Worm (Caenorhabditis elegans) whole organism, mixed stage, embryonic: Measurements from ENCODE around the gene C18D11.3.

ENCODE experiments used
- M03D4.4 ChIP-seq: sonication (generic microtip); optimal IDR thresholded peaks from 2 replicates; lab custom pipeline; 2017; ENCODE audit warnings: mild to moderate bottlenecking, missing genetic modification characterization, missing compliant biosample characterization
- bed-3 ChIP-seq: fragments of 200-800 bp; sonication (Bioruptor generic); optimal IDR thresholded peaks from 3 replicates; lab custom pipeline; 2018; ENCODE audit warnings: mild to moderate bottlenecking, missing genetic modification characterization, moderate library complexity, missing compliant biosample characterization
- blmp-1 ChIP-seq: fragments of 150-350 bp; optimal IDR thresholded peaks from 2 replicates; lab custom pipeline; 2014; ENCODE audit warnings: missing biosample characterization, missing genetic modification characterization
- ceh-39 ChIP-seq: fragments of 150-350 bp; optimal IDR thresholded peaks from 2 replicates; lab custom pipeline; 2014; ENCODE audit warnings: missing biosample characterization, missing genetic modification characterization
- ceh-43 ChIP-seq: fragments of 200-800 bp; sonication (Bioruptor generic); optimal IDR thresholded peaks from 2 replicates; lab custom pipeline; 2018; ENCODE audit warnings: mild to moderate bottlenecking, missing genetic modification characterization, moderate library complexity, missing compliant biosample characterization
- ceh-83 ChIP-seq: fragments of 200-800 bp; sonication (Bioruptor generic); optimal IDR thresholded peaks from 2 replicates; lab custom pipeline; 2018; ENCODE audit warnings: mild to moderate bottlenecking, missing genetic modification characterization, missing compliant biosample characterization
- ces-1 ChIP-seq: fragments of 150-350 bp; optimal IDR thresholded peaks from 2 replicates; lab custom pipeline; 2014; ENCODE audit warnings: missing biosample characterization, missing genetic modification reagents, missing genetic modification characterization
- cnd-1 ChIP-seq: fragments of 200-800 bp; sonication (Bioruptor generic); optimal IDR thresholded peaks from 2 replicates; lab custom pipeline; 2018; ENCODE audit warnings: mild to moderate bottlenecking, missing genetic modification characterization, missing compliant biosample characterization
- drap-1 ChIP-seq: fragments of 200-800 bp; sonication (Bioruptor generic); optimal IDR thresholded peaks from 3 replicates; lab custom pipeline; 2018; ENCODE audit warnings: mild to moderate bottlenecking, missing genetic modification characterization, missing compliant biosample characterization
- elt-1 ChIP-seq: sonication (generic microtip); optimal IDR thresholded peaks from 2 replicates; lab custom pipeline; 2017; ENCODE audit warnings: missing genetic modification characterization, mild to moderate bottlenecking, missing compliant biosample characterization, antibody characterized with exemption, moderate library complexity, borderline replicate concordance; ENCODE audit not compliant: insufficient read depth
- elt-3 ChIP-seq: fragments of 150-350 bp; optimal IDR thresholded peaks from 2 replicates; lab custom pipeline; 2014; ENCODE audit warnings: missing biosample characterization, missing genetic modification characterization
- flh-1 ChIP-seq: fragments of 200-800 bp; sonication (Bioruptor generic); optimal IDR thresholded peaks from 2 replicates; lab custom pipeline; 2018; ENCODE audit warnings: mild to moderate bottlenecking, missing genetic modification characterization, moderate library complexity, missing compliant biosample characterization
- ham-2 ChIP-seq: fragments of 200-800 bp; sonication (Bioruptor generic); optimal IDR thresholded peaks from 2 replicates; lab custom pipeline; 2018; ENCODE audit warnings: mild to moderate bottlenecking, missing genetic modification characterization, missing compliant biosample characterization
- hlh-1 ChIP-seq: fragments of 150-350 bp; optimal IDR thresholded peaks from 2 replicates; lab custom pipeline; 2014; ENCODE audit warnings: missing biosample characterization, missing genetic modification reagents, missing genetic modification characterization
- lin-13 ChIP-seq: fragments of 150-350 bp; optimal IDR thresholded peaks from 2 replicates; lab custom pipeline; 2014; ENCODE audit warnings: missing biosample characterization, missing genetic modification characterization
- lin-32 ChIP-seq: fragments of 200-800 bp; sonication (Bioruptor generic); optimal IDR thresholded peaks from 2 replicates; lab custom pipeline; 2018; ENCODE audit warnings: mild to moderate bottlenecking, missing genetic modification characterization, missing compliant biosample characterization
- lsy-2 ChIP-seq: fragments of 150-350 bp; optimal IDR thresholded peaks from 2 replicates; lab custom pipeline; 2014; ENCODE audit warnings: missing biosample characterization, missing genetic modification characterization
- mab-5 ChIP-seq: fragments of 150-350 bp; optimal IDR thresholded peaks from 2 replicates; lab custom pipeline; 2014; ENCODE audit warnings: missing biosample characterization, missing genetic modification characterization
- mep-1 ChIP-seq: fragments of 150-350 bp; optimal IDR thresholded peaks from 2 replicates; lab custom pipeline; 2017; ENCODE audit warnings: missing biosample characterization, missing genetic modification reagents, missing genetic modification characterization, inconsistent platforms
- mls-2 ChIP-seq: sonication (generic microtip); optimal IDR thresholded peaks from 2 replicates; lab custom pipeline; 2016; ENCODE audit warnings: mild to moderate bottlenecking, missing genetic modification characterization, moderate library complexity, missing compliant biosample characterization
- nhr-12 ChIP-seq: fragments of 150-350 bp; optimal IDR thresholded peaks from 2 replicates; lab custom pipeline; 2014; ENCODE audit warnings: missing biosample characterization, missing genetic modification characterization
- nhr-2 ChIP-seq: fragments of 150-350 bp; optimal IDR thresholded peaks from 2 replicates; lab custom pipeline; 2014; ENCODE audit warnings: missing biosample characterization, missing genetic modification characterization
- nhr-237 ChIP-seq: fragments of 150-350 bp; optimal IDR thresholded peaks from 2 replicates; lab custom pipeline; 2014; ENCODE audit warnings: missing biosample characterization, missing genetic modification characterization
- nhr-28 ChIP-seq: fragments of 150-350 bp; optimal IDR thresholded peaks from 2 replicates; lab custom pipeline; 2014; ENCODE audit warnings: missing biosample characterization, missing genetic modification characterization
- nhr-76 ChIP-seq: sonication (generic microtip); optimal IDR thresholded peaks from 2 replicates; lab custom pipeline; 2017; ENCODE audit warnings: missing biosample characterization, missing genetic modification characterization
- pha-4 ChIP-seq: fragments of 150-350 bp; optimal IDR thresholded peaks from 2 replicates; lab custom pipeline; 2018; ENCODE audit warnings: missing biosample characterization, missing genetic modification reagents, missing genetic modification characterization
- sem-2 ChIP-seq: fragments of 200-800 bp; sonication (Bioruptor generic); optimal IDR thresholded peaks from 2 replicates; lab custom pipeline; 2018; ENCODE audit warnings: mild to moderate bottlenecking, missing genetic modification characterization, missing compliant biosample characterization
- snpc-4 ChIP-seq: fragments of 150-350 bp; optimal IDR thresholded peaks from 2 replicates; lab custom pipeline; 2014; ENCODE audit warnings: missing biosample characterization, missing genetic modification characterization
- sptf-1 ChIP-seq: sonication (generic microtip); optimal IDR thresholded peaks from 2 replicates; lab custom pipeline; 2017; ENCODE audit warnings: mild to moderate bottlenecking, missing genetic modification characterization, moderate library complexity, missing compliant biosample characterization
- tbx-8 ChIP-seq: fragments of 200-800 bp; sonication (Bioruptor generic); optimal IDR thresholded peaks from 2 replicates; lab custom pipeline; 2018; ENCODE audit warnings: mild to moderate bottlenecking, missing genetic modification characterization, moderate library complexity, missing compliant biosample characterization
- unc-120 ChIP-seq: sonication (generic microtip); optimal IDR thresholded peaks from 2 replicates; lab custom pipeline; 2017; ENCODE audit warnings: missing genetic modification characterization, missing compliant biosample characterization; ENCODE audit not compliant: poor library complexity, severe bottlenecking
- unc-39 ChIP-seq: fragments of 150-350 bp; optimal IDR thresholded peaks from 2 replicates; lab custom pipeline; 2014; ENCODE audit warnings: missing biosample characterization, missing genetic modification characterization
- unc-62 ChIP-seq: fragments of 150-350 bp; optimal IDR thresholded peaks from 2 replicates; lab custom pipeline; 2014; ENCODE audit warnings: missing biosample characterization, missing genetic modification reagents, missing genetic modification characterization
- zip-8 ChIP-seq: fragments of 150-350 bp; optimal IDR thresholded peaks from 2 replicates; lab custom pipeline; 2014; ENCODE audit warnings: missing biosample characterization, missing genetic modification characterization
- ztf-11 ChIP-seq: fragments of 150-350 bp; optimal IDR thresholded peaks from 2 replicates; lab custom pipeline; 2014; ENCODE audit warnings: missing biosample characterization, missing genetic modification characterization

Gene C18D11.3

ce11 chrIII:11861123-11861522, 37.9 kb downstream of the C18D11.3 start:
- TF ChIP-seq ham-2 (GFP tag; lab: Kevin White, UChicago), result no peak
- TF ChIP-seq nhr-2, result no peak
- no peak for TF ChIP-seq nhr-28 (tag; lab: Kevin White, UChicago)
- no peak for TF ChIP-seq lin-32 (GFP tag; lab: Kevin White, UChicago)
- TF ChIP-seq zip-8 (tag; lab: Kevin White, UChicago), result no peak
- TF ChIP-seq ztf-11, result no peak
- no peak for TF ChIP-seq hlh-1
- no peak for TF ChIP-seq sptf-1 (tag; lab: Kevin White, UChicago)
- TF ChIP-seq elt-1 (tag; lab: Kevin White, UChicago), result no peak
- TF ChIP-seq flh-1 (GFP tag; lab: Kevin White, UChicago), result no peak
- no peak for TF ChIP-seq bed-3 (GFP tag; lab: Kevin White, UChicago)
- TF ChIP-seq mep-1 (tag; lab: Kevin White, UChicago), result no peak
- TF ChIP-seq pha-4, result no peak
- no peak for TF ChIP-seq unc-39

ce11 chrIII:11862149-11862548, 38.9 kb downstream of the C18D11.3 start, which contains the start of gene Y56A3A.2:
Gene Y56A3A.2, minus strand, starts transcription at chrIII:11862249.
- TF ChIP-seq ham-2 (GFP tag; lab: Kevin White, UChicago) (no peak), pha-4 (no peak), elt-1 (tag; lab: Kevin White, UChicago) (no peak), nhr-28 (tag; lab: Kevin White, UChicago) (no peak), ztf-11 (no peak), ceh-83 (GFP tag; lab: Kevin White, UChicago) (no peak), ces-1 (no peak), hlh-1 (no peak), sptf-1 (tag; lab: Kevin White, UChicago) (no peak), lin-13 (tag; lab: Kevin White, UChicago) (no peak), cnd-1 (tag; lab: Kevin White, UChicago) (no peak)
- TF ChIP-seq, all 35 proteins: peak for 0

ce11 chrIII:11866127-11866526, 42.9 kb downstream of the C18D11.3 start:
- TF ChIP-seq zip-8 (tag; lab: Kevin White, UChicago), result no peak
- no peak for TF ChIP-seq mab-5
- TF ChIP-seq mls-2, result no peak
- TF ChIP-seq nhr-28 (tag; lab: Kevin White, UChicago), result no peak
- no peak for TF ChIP-seq ceh-43 (GFP tag; lab: Kevin White, UChicago)
- TF ChIP-seq nhr-2, result no peak
- TF ChIP-seq ces-1, result no peak
- TF ChIP-seq blmp-1 (tag; lab: Kevin White, UChicago), result no peak
- TF ChIP-seq unc-120, result no peak
- no peak for TF ChIP-seq cnd-1 (tag; lab: Kevin White, UChicago)
- no peak for TF ChIP-seq M03D4.4 (tag; lab: Kevin White, UChicago)
- no peak for TF ChIP-seq flh-1 (GFP tag; lab: Kevin White, UChicago)
- TF ChIP-seq, all 35 proteins: peak for 0

ce11 chrIII:11869231-11869912, 46.1 kb downstream of the C18D11.3 start, which contains the start of gene taf-12:
Gene taf-12, minus strand, starts transcription at chrIII:11869281.
- no peak for TF ChIP-seq blmp-1 (tag; lab: Kevin White, UChicago)
- TF ChIP-seq lin-13 (tag; lab: Kevin White, UChicago), result no peak
- TF ChIP-seq mab-5, result no peak

- TF ChIP-seq unc-39, result no peak
- TF ChIP-seq ceh-83 (GFP tag; lab: Kevin White, UChicago), result no peak
- peak; percentile 32 for TF ChIP-seq drap-1 (GFP tag; lab: Kevin White, UChicago)
- TF ChIP-seq ham-2 (GFP tag; lab: Kevin White, UChicago), result no peak
- no peak for TF ChIP-seq lin-32 (GFP tag; lab: Kevin White, UChicago)
- TF ChIP-seq lin-13 (tag; lab: Kevin White, UChicago), result peak; percentile 65
- no peak for TF ChIP-seq elt-3 (tag; lab: Kevin White, UChicago)
- no peak for TF ChIP-seq snpc-4
- TF ChIP-seq pha-4, result peak; percentile 82
- peak; percentile 3 for TF ChIP-seq nhr-2
- peak; percentile 68 for TF ChIP-seq sptf-1 (tag; lab: Kevin White, UChicago)
- TF ChIP-seq tbx-8 (GFP tag; lab: Kevin White, UChicago), result no peak
- TF ChIP-seq lsy-2, result peak; percentile 72
- no peak for TF ChIP-seq ceh-43 (GFP tag; lab: Kevin White, UChicago)
- TF ChIP-seq unc-120, result peak; percentile 88
- no peak for TF ChIP-seq nhr-76
- TF ChIP-seq cnd-1 (tag; lab: Kevin White, UChicago), result peak; percentile 42
- peak; percentile 93 for TF ChIP-seq ces-1
- TF ChIP-seq sem-2 (GFP tag; lab: Kevin White, UChicago), result no peak
- no peak for TF ChIP-seq elt-1 (tag; lab: Kevin White, UChicago)
- no peak for TF ChIP-seq ztf-11
- TF ChIP-seq mls-2, result peak; percentile 33
- TF ChIP-seq nhr-28 (tag; lab: Kevin White, UChicago), result no peak
- TF ChIP-seq nhr-12 (tag; lab: Kevin White, UChicago), result no peak
- TF ChIP-seq blmp-1 (tag; lab: Kevin White, UChicago), result no peak
- no peak for TF ChIP-seq M03D4.4 (tag; lab: Kevin White, UChicago)
- TF ChIP-seq zip-8 (tag; lab: Kevin White, UChicago), result no peak
- TF ChIP-seq bed-3 (GFP tag; lab: Kevin White, UChicago), result no peak
- no peak for TF ChIP-seq flh-1 (GFP tag; lab: Kevin White, UChicago)
- TF ChIP-seq mab-5, result no peak
- no peak for TF ChIP-seq hlh-1
- peak; percentile 28 for TF ChIP-seq mep-1 (tag; lab: Kevin White, UChicago)
- TF ChIP-seq unc-62 (GFP tag; lab: Kevin White, UChicago), result peak; percentile 34
- TF ChIP-seq nhr-237 (tag; lab: Kevin White, UChicago), result peak; percentile 75
- TF ChIP-seq ceh-39 (tag; lab: Kevin White, UChicago), result no peak
- TF ChIP-seq, all 35 proteins: peak for 13
Observed at ce11 chrIII:11870009-11870408, 46.8 kb downstream of the C18D11.3 start.
